Worm (Caenorhabditis elegans): ENCODE data around the gene C16C8.8.

- TF ChIP-seq lin-13 (GFP tag; optimal IDR thresholded peaks at IDR 0.05) = no peak
- no peak for TF ChIP-seq efl-1 (optimal IDR thresholded peaks at IDR 0.05)
- no peak for TF ChIP-seq efl-1 (GFP tag; optimal IDR thresholded peaks at IDR 0.05 in 1 of 2)
- no peak for TF ChIP-seq nhr-12 (tag; optimal IDR thresholded peaks at IDR 0.05)
- no peak for TF ChIP-seq zag-1 (tag; optimal IDR thresholded peaks at IDR 0.05)
- TF ChIP-seq ama-1 (optimal IDR thresholded peaks at IDR 0.05) = no peak
- no peak for TF ChIP-seq dpl-1 (GFP tag; optimal IDR thresholded peaks at IDR 0.05)
- TF ChIP-seq ceh-8 (GFP tag; optimal IDR thresholded peaks at IDR 0.05) = no peak
Measured at ce11 chrII:3443154-3443553, 18.3 kb downstream of the C16C8.8 start, which contains the start of gene C16C8.22.

Measured in whole organism, L1 larva.